Worm (Caenorhabditis elegans): ENCODE data around the gene Y82E9BL.19.

DNA sequence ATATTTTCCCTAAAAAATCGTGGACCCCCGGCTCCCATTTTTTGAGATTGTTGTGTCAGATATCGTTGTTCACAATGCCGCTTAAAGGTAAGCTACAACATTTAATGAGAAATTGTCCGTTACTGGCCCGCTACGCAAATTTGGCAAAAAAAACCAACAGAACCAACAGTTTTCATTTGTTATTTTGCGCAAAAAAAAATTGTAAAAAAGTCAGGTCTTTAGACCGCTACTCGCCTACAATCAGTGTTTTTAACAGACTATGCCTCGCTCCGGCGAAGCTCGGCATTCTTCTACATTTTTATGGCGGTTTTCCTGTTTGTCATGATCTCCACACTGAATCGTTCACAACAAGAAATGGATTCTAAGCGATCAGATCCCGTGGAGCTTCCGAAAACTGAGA lies 22.9 kb upstream of the Y82E9BL.19 start, which contains the start of gene Y82E9BL.12:
- TF ChIP-seq hlh-30 (tag; optimal IDR thresholded peaks at IDR 0.05; ENCODE audit: insufficient read depth) (no peak), C08G9.2 (tag; optimal IDR thresholded peaks at IDR 0.05) (no peak), pros-1 (tag; optimal IDR thresholded peaks at IDR 0.05) (no peak), pha-4 (tag; optimal IDR thresholded peaks at IDR 0.05) (no peak), hlh-8 (tag; optimal IDR thresholded peaks at IDR 0.05) (no peak), dve-1 (tag; optimal IDR thresholded peaks at IDR 0.05) (no peak), F13H6.1 (tag; optimal IDR thresholded peaks at IDR 0.05) (no peak), lim-6 (tag; optimal IDR thresholded peaks at IDR 0.05) (no peak), C38D4.7 (GFP tag; optimal IDR thresholded peaks at IDR 0.05) (no peak), nhr-11 (tag; optimal IDR thresholded peaks at IDR 0.05) (no peak)
